Fruit fly (Drosophila melanogaster): ENCODE data around the gene CG31100.

DNA sequence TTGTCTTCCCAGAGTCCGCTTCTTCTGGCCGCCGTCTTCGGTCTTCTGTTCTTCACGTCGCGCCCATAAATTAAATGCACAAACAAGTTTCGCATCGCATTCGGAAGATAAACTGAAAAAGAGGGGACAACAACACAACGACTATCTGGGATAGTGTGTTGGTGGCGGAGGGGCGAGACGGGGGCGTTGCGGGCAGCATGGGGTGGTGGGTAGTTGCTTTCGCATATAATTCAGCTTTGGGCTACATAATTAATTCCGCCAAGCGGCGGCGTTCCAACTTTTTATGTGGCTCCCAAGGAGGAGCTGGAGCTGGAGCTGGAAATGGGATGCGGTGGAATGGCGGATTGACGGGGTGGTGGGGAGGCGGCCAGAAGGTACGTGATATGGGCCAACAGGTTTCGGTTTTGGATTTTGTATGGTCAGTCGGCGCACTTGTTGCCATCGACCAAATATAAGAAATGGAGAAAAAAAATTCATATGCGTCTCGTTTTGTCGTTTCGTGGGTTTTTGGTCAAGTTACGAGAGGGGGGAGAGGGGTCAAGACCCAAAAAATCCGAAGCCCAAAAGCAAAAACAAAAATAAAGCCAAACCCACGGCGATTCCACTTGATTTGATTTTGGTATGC lies 34.0 kb downstream of the CG31100 start:
- no peak for TF ChIP-seq CG8478 (optimal IDR thresholded peaks at IDR 0.05)
- no peak for TF ChIP-seq usp (GFP tag; optimal IDR thresholded peaks at IDR 0.05)
- peak; percentile 71 for TF ChIP-seq Dll (optimal IDR thresholded peaks at IDR 0.05)
- no peak for TF ChIP-seq psq (optimal IDR thresholded peaks at IDR 0.05)
- TF ChIP-seq EcR (GFP tag; optimal IDR thresholded peaks at IDR 0.05), result no peak

Data from whole organism.